Worm (Caenorhabditis elegans): Measurements from ENCODE around the gene srw-107.

The srw-107 gene

DNA sequence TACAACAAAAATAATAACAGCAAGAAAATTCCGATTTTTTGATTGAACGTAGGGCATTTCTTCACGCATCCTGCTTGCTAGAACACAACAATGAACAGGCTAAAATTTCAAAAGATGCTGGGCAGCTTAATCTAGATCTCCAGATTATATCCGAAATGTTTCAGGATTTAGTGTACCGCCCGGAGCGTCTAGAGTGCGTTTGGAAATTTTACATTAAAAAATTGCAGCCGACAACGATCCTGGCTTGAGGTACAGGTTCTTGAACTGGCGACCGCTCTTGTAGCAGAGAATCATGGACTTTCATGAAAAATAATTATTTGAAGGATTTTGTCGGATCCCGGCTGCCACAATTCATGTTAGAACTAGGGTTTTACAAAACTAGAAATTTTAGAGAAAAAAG, 26.6 kb upstream of the srw-107 start, which contains the start of gene C14C6.6:
Gene C14C6.6 (minus strand): TSS at position 101 of the 400 bp plus-strand sequence.
- TF ChIP-seq akir-1 (GFP tag; optimal IDR thresholded peaks at IDR 0.05) (no peak), die-1 (tag; optimal IDR thresholded peaks at IDR 0.05) (no peak), repo-1 (tag; optimal IDR thresholded peaks at IDR 0.05) (no peak), F55B11.4 (tag; optimal IDR thresholded peaks at IDR 0.05; ENCODE audit: borderline replicate concordance, insufficient read depth) (no peak), athp-1 (tag; optimal IDR thresholded peaks at IDR 0.05) (no peak), madf-6 (GFP tag; IDR thresholded peaks at IDR 0.05) (no peak), ztf-6 (GFP tag; IDR thresholded peaks at IDR 0.05) (no peak), pbrm-1 (GFP tag; IDR thresholded peaks at IDR 0.05) (no peak), hrde-1 (tag; optimal IDR thresholded peaks at IDR 0.05; ENCODE audit: borderline replicate concordance) (no peak), sea-2 (GFP tag; IDR thresholded peaks at IDR 0.05) (no peak), lin-26 (GFP tag; IDR thresholded peaks at IDR 0.05) (no peak), bed-1 (GFP tag; IDR thresholded peaks at IDR 0.05) (no peak), xnd-1 (tag; optimal IDR thresholded peaks at IDR 0.05) (no peak), madf-10 (tag; optimal IDR thresholded peaks at IDR 0.05) (no peak), ceh-91 (GFP tag; IDR thresholded peaks at IDR 0.05) (no peak)

DNA sequence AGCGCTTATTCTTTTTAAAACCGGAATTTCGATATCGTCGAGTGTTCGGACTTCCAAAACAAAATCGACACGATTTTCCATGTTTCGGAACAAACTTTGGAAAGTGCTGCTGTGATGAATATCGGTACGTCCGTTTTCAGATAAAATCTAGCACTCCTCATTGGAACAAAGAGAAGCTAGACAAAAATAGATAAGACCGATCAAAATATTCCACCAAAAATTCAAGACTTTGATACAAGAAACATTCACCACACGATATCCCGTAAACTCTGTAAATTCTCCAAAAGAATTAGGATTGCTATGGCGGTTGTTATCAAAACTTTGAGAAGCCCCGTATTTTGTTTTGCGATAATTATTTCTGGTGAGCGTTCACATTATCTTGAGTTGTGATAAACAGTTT, 21.8 kb upstream of the srw-107 start, which contains the start of gene C14C6.3:
Gene C14C6.3 (plus strand): TSS at position 301 of the 400 bp plus-strand sequence.
- TF ChIP-seq F22D6.2 (tag; optimal IDR thresholded peaks at IDR 0.05) = no peak
- TF ChIP-seq ztf-28 (GFP tag; IDR thresholded peaks at IDR 0.05) = no peak
- no peak for TF ChIP-seq ceh-40 (GFP tag; IDR thresholded peaks at IDR 0.05)
- no peak for TF ChIP-seq unc-62 (GFP tag; optimal IDR thresholded peaks at IDR 0.05)
- no peak for TF ChIP-seq ceh-100 (GFP tag; IDR thresholded peaks at IDR 0.05)
- no peak for TF ChIP-seq unc-130 (GFP tag; optimal IDR thresholded peaks at IDR 0.05)
- TF ChIP-seq snpc-1.3 (tag; optimal IDR thresholded peaks at IDR 0.05; ENCODE audit: insufficient read depth) = no peak
- no peak for TF ChIP-seq ztf-25 (GFP tag; IDR thresholded peaks at IDR 0.05)
- TF ChIP-seq attf-6 (GFP tag; IDR thresholded peaks at IDR 0.05) = no peak
- no peak for TF ChIP-seq nhr-90 (tag; optimal IDR thresholded peaks at IDR 0.05)
- TF ChIP-seq cebp-1 (GFP tag; IDR thresholded peaks at IDR 0.05) = no peak
- no peak for TF ChIP-seq cebp-1 (tag; optimal IDR thresholded peaks at IDR 0.05)
- no peak for TF ChIP-seq chd-7 (tag; optimal IDR thresholded peaks at IDR 0.05)
- TF ChIP-seq bed-1 (GFP tag; IDR thresholded peaks at IDR 0.05) = no peak
- TF ChIP-seq dox-1 (GFP tag; IDR thresholded peaks at IDR 0.05) = no peak
- no peak for TF ChIP-seq lir-1 (GFP tag; conservative IDR thresholded peaks at IDR 0.05)

ce11 chrV:541470-541869, 20.1 kb upstream of the srw-107 start:
- TF ChIP-seq ama-1 (optimal IDR thresholded peaks at IDR 0.05) (no peak), ama-1 (GFP tag; optimal IDR thresholded peaks at IDR 0.05) (no peak), atf-7 (tag; optimal IDR thresholded peaks at IDR 0.05) (no peak), hsf-1 (GFP tag; IDR thresholded peaks at IDR 0.05) (no peak), egl-18 (GFP tag; IDR thresholded peaks at IDR 0.05) (no peak), cebp-2 (GFP tag; IDR thresholded peaks at IDR 0.05) (no peak), F57A8.1 (GFP tag; optimal IDR thresholded peaks at IDR 0.05) (no peak), ztf-28 (GFP tag; IDR thresholded peaks at IDR 0.05) (no peak), ztf-6 (GFP tag; IDR thresholded peaks at IDR 0.05) (no peak), snpc-3.4 (tag; optimal IDR thresholded peaks at IDR 0.05) (no peak), nhr-179 (tag; optimal IDR thresholded peaks at IDR 0.05) (no peak), rcor-1 (GFP tag; IDR thresholded peaks at IDR 0.05) (no peak), ceh-27 (GFP tag; optimal IDR thresholded peaks at IDR 0.05) (no peak), T26A5.8 (tag; optimal IDR thresholded peaks at IDR 0.05) (no peak), ZK185.1 (tag; optimal IDR thresholded peaks at IDR 0.05; ENCODE audit: poor library complexity, severe bottlenecking) (no peak)

All from whole organism, young adult.